Worm (Caenorhabditis elegans) whole organism, mixed stage, embryonic: ENCODE data around the gene C49A9.4.

Source experiments
- bed-3 ChIP-seq: fragments of 200-800 bp; sonication (Bioruptor generic); optimal IDR thresholded peaks from 3 replicates; lab custom pipeline; 2018; ENCODE audit warnings: mild to moderate bottlenecking, missing genetic modification characterization, moderate library complexity, missing compliant biosample characterization
- ces-1 ChIP-seq: fragments of 150-350 bp; optimal IDR thresholded peaks from 2 replicates; lab custom pipeline; 2014; ENCODE audit warnings: missing biosample characterization, missing genetic modification reagents, missing genetic modification characterization
- mls-2 ChIP-seq: sonication (generic microtip); optimal IDR thresholded peaks from 2 replicates; lab custom pipeline; 2016; ENCODE audit warnings: mild to moderate bottlenecking, missing genetic modification characterization, moderate library complexity, missing compliant biosample characterization
- sem-2 ChIP-seq: fragments of 200-800 bp; sonication (Bioruptor generic); optimal IDR thresholded peaks from 2 replicates; lab custom pipeline; 2018; ENCODE audit warnings: mild to moderate bottlenecking, missing genetic modification characterization, missing compliant biosample characterization

- TF ChIP-seq bed-3 (no peak), mls-2 (no peak), ces-1 (no peak), sem-2 (GFP tag; lab: Kevin White, UChicago) (no peak)
Measured at ce11 chrIV:6217066-6217465, 2.4 kb upstream of the C49A9.4 start, which contains the start of gene C49A9.9.
